Worm (Caenorhabditis elegans): ENCODE measurements around the gene K08E5.1.

DNA sequence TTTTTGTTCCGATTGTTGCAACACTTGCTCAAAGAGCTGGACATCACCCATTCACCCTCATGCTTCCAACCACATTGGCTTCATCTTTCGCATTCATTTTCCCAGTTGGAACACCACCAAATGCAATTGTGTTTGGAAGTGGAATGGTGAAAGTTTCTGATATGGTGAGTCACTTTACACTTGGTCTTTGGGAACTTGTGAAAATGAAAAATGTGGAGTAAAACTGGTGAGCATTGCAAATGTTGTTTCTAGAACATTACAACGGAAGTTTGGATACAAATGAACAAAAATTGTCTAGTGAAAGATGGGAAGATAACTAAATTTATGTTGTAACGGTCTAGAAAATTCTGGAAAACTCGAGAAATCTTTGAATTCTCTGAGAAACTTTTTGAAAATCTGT is 9.7 kb upstream of the K08E5.1 start:
- no peak for TF ChIP-seq lin-11 (tag; optimal IDR thresholded peaks at IDR 0.05)
- no peak for TF ChIP-seq nfya-1 (tag; optimal IDR thresholded peaks at IDR 0.05)
- TF ChIP-seq F13H6.1 (tag; optimal IDR thresholded peaks at IDR 0.05): no peak
- no peak for TF ChIP-seq ceh-2 (tag; optimal IDR thresholded peaks at IDR 0.05)
- TF ChIP-seq sox-4 (tag; optimal IDR thresholded peaks at IDR 0.05): no peak
- TF ChIP-seq odd-2 (tag; optimal IDR thresholded peaks at IDR 0.05): no peak
- TF ChIP-seq ceh-48 (tag; optimal IDR thresholded peaks at IDR 0.05): no peak
- TF ChIP-seq K02D7.2 (tag; optimal IDR thresholded peaks at IDR 0.05): no peak
- TF ChIP-seq elt-2 (tag; optimal IDR thresholded peaks at IDR 0.05): no peak
- TF ChIP-seq ztf-16 (tag; optimal IDR thresholded peaks at IDR 0.05): no peak
- TF ChIP-seq ceh-9 (tag; optimal IDR thresholded peaks at IDR 0.05): no peak
